Worm (Caenorhabditis elegans) whole organism, L2 larva: ENCODE measurements around the gene fln-1.

ENCODE experiments used
- R02D3.7 ChIP-seq: fragments of 150-350 bp; optimal IDR thresholded peaks from 2 replicates; lab custom pipeline; 2014; ENCODE audit warnings: missing biosample characterization, missing genetic modification characterization
- ceh-82 ChIP-seq: fragments of 150-350 bp; optimal IDR thresholded peaks from 2 replicates; lab custom pipeline; 2014; ENCODE audit warnings: missing biosample characterization, missing genetic modification characterization
- fos-1 ChIP-seq: fragments of 150-350 bp; optimal IDR thresholded peaks from 2 replicates; lab custom pipeline; 2014; ENCODE audit warnings: missing biosample characterization, missing genetic modification characterization
- lin-39 ChIP-seq: fragments of 150-350 bp; optimal IDR thresholded peaks from 2 replicates; lab custom pipeline; 2014; ENCODE audit warnings: missing biosample characterization, missing genetic modification reagents, missing genetic modification characterization
- nhr-10 ChIP-seq: sonication (generic microtip); optimal IDR thresholded peaks from 2 replicates; lab custom pipeline; 2017; ENCODE audit warnings: missing biosample characterization, missing genetic modification characterization
- nhr-11 ChIP-seq: fragments of 150-350 bp; optimal IDR thresholded peaks from 2 replicates; lab custom pipeline; 2014; ENCODE audit warnings: missing biosample characterization, missing genetic modification characterization
- nhr-21 ChIP-seq: fragments of 150-350 bp; optimal IDR thresholded peaks from 2 replicates; lab custom pipeline; 2014; ENCODE audit warnings: missing biosample characterization, missing genetic modification characterization
- nhr-6 ChIP-seq: fragments of 150-350 bp; optimal IDR thresholded peaks from 2 replicates; lab custom pipeline; 2014; ENCODE audit warnings: missing biosample characterization, missing genetic modification characterization
- skn-1 ChIP-seq: sonication (generic microtip); optimal IDR thresholded peaks from 2 replicates; lab custom pipeline; 2017; ENCODE audit warnings: missing biosample characterization, missing genetic modification characterization
- snpc-4 ChIP-seq: fragments of 150-350 bp; optimal IDR thresholded peaks from 2 replicates; lab custom pipeline; 2014; ENCODE audit warnings: missing biosample characterization, missing genetic modification characterization
- unc-62 ChIP-seq: fragments of 150-350 bp; optimal IDR thresholded peaks from 2 replicates; lab custom pipeline; 2014; ENCODE audit warnings: missing biosample characterization, missing genetic modification reagents, missing genetic modification characterization
- zag-1 ChIP-seq: fragments of 150-350 bp; optimal IDR thresholded peaks from 2 replicates; lab custom pipeline; 2014; ENCODE audit warnings: missing biosample characterization, missing genetic modification characterization
- ztf-4 ChIP-seq: fragments of 150-350 bp; optimal IDR thresholded peaks from 2 replicates; lab custom pipeline; 2014; ENCODE audit warnings: missing biosample characterization, missing genetic modification characterization

- no peak for TF ChIP-seq nhr-6
- no peak for TF ChIP-seq ceh-82
- TF ChIP-seq lin-39 (tag; lab: Kevin White, UChicago), result no peak
- TF ChIP-seq R02D3.7 (tag; lab: Kevin White, UChicago), result no peak
- TF ChIP-seq skn-1, result no peak
- TF ChIP-seq fos-1 (tag; lab: Kevin White, UChicago), result no peak
- TF ChIP-seq zag-1 (tag; lab: Kevin White, UChicago), result no peak
- no peak for TF ChIP-seq nhr-11 (tag; lab: Kevin White, UChicago)
- TF ChIP-seq snpc-4 (tag; lab: Kevin White, UChicago), result no peak
- TF ChIP-seq unc-62 (GFP tag; lab: Kevin White, UChicago), result no peak
- no peak for TF ChIP-seq nhr-21
- no peak for TF ChIP-seq ztf-4 (tag; lab: Kevin White, UChicago)
- TF ChIP-seq nhr-10, result no peak
Observed at ce11 chrIV:325640-326039, 50.2 kb downstream of the fln-1 start.
